Fruit fly (Drosophila melanogaster) whole organism, prepupa: ENCODE results near the gene Men-b.

Source experiments
- CG6854 ChIP-seq: fragments of 200-800 bp; sonication (Bioruptor generic); optimal IDR thresholded peaks from 2 replicates; lab custom pipeline; 2017; ENCODE audit warnings: missing biosample characterization, mild to moderate bottlenecking, missing genetic modification characterization
- CG8319 ChIP-seq: fragments of 200-800 bp; sonication (Bioruptor generic); optimal IDR thresholded peaks from 3 replicates; lab custom pipeline; 2016; ENCODE audit warnings: missing biosample characterization, missing genetic modification characterization
- Eip78C ChIP-seq: fragments of 200-800 bp; sonication (Bioruptor generic); peaks from one replicate; lab custom pipeline; 2016; ENCODE audit warnings: missing biosample characterization, missing genetic modification characterization
- dac ChIP-seq: fragments of 200-800 bp; sonication (Bioruptor generic); optimal IDR thresholded peaks from 2 replicates; lab custom pipeline; 2017; ENCODE audit warnings: missing biosample characterization, mild to moderate bottlenecking, missing genetic modification characterization

DNA sequence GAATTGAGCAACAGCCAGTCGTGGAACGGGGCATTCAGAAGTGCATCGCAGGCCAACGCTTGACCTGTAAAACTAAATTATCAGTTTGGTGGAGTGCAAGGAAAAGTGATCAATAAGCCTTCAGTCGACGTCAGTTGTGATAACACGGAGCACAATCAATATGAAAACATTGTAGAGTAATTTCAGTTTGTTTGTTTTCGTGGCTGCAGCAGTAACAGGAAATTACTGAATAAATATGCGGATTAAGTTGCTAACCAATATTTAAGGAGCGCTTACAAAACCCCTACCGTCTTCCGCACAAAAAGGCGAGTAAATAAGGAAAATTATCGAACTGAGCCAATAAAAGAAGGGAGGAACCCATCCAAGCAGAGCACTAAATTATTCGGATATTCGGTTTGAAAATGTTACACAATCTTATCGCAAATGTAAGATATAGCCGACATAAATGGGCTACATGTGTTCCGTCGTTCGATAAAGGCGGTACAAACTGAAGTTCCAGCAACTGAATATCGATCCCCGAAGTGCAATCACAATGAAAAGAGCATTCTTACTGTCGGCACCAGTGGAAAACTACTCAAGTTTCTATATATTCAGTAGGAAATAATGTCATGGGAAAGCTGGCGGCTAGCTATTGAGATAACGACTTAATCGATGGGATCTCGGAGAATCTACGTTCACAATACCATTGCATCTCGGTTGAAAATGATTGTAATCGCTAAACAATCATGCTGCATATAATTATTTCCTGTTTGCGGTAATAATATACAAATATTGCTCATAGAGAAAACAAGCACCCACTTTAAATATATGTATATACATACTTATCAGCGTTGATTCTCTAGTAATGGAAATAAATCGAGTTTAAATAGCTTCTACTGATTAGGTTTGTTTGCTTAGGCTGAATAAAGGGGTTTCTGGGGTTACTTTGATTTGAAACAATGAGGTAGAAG is 15.5 kb upstream of the Men-b start:
- peak; percentile 42 for TF ChIP-seq CG6854 (GFP tag; lab: Kevin White, UChicago)
- TF ChIP-seq dac: no peak
- TF ChIP-seq CG8319 (GFP tag; lab: Kevin White, UChicago): peak; percentile 49
- peak; percentile 92 for TF ChIP-seq Eip78C (GFP tag; lab: Kevin White, UChicago)
